Fruit fly (Drosophila melanogaster) whole organism, embryonic: ENCODE data around the gene CG14803.

ENCODE experiments used
- BEAF-32 ChIP-seq: fragments of 200-800 bp; sonication (Bioruptor generic); optimal IDR thresholded peaks from 3 replicates; lab custom pipeline; 2017; ENCODE audit warnings: missing biosample characterization, missing genetic modification characterization, mild to moderate bottlenecking, moderate library complexity, missing genetic modification reagents
- Bgb ChIP-seq: fragments of 200-800 bp; sonication (Bioruptor generic); IDR thresholded peaks from 2 replicates; pipeline ENCODE4 v1.3.6; 2022; ENCODE audit warnings: missing biosample characterization, missing genetic modification characterization; ENCODE audit not compliant: partially characterized antibody
- BtbVII ChIP-seq: fragments of 200-800 bp; sonication (Bioruptor generic); optimal IDR thresholded peaks from 3 replicates; lab custom pipeline; 2017; ENCODE audit warnings: missing biosample characterization, mild to moderate bottlenecking, missing genetic modification characterization
- CG10209 ChIP-seq: fragments of 200-800 bp; sonication (Bioruptor generic); optimal IDR thresholded peaks from 3 replicates; lab custom pipeline; 2017; ENCODE audit warnings: missing biosample characterization, mild to moderate bottlenecking, missing genetic modification characterization, missing genetic modification reagents
- CG10267 ChIP-seq: fragments of 200-800 bp; sonication (Bioruptor generic); optimal IDR thresholded peaks from 2 replicates; lab custom pipeline; 2018; ENCODE audit warnings: missing biosample characterization, mild to moderate bottlenecking, missing genetic modification characterization, moderate library complexity
- CG10274 ChIP-seq: fragments of 200-800 bp; sonication (Bioruptor generic); optimal IDR thresholded peaks from 3 replicates; lab custom pipeline; 2017; ENCODE audit warnings: missing biosample characterization, mild to moderate bottlenecking, missing genetic modification characterization
- CG10543 ChIP-seq: fragments of 200-800 bp; sonication (Bioruptor generic); optimal IDR thresholded peaks from 3 replicates; lab custom pipeline; 2017; ENCODE audit warnings: missing biosample characterization, mild to moderate bottlenecking, missing genetic modification characterization, moderate library complexity
- CG14667 ChIP-seq: fragments of 200-800 bp; sonication (Bioruptor generic); IDR thresholded peaks from 2 replicates; pipeline ENCODE4 v1.3.6; 2022; ENCODE audit warnings: missing biosample characterization, missing genetic modification characterization
- CG16779 ChIP-seq: fragments of 200-800 bp; sonication (Bioruptor generic); IDR thresholded peaks from 2 replicates; pipeline ENCODE4 v1.3.6; 2022; ENCODE audit warnings: missing biosample characterization, missing genetic modification characterization
- CG18011 ChIP-seq: fragments of 200-800 bp; sonication (Bioruptor generic); optimal IDR thresholded peaks from 2 replicates; lab custom pipeline; 2017; ENCODE audit warnings: missing biosample characterization, missing genetic modification characterization, mild to moderate bottlenecking, moderate library complexity, missing genotype
- CG2129 ChIP-seq: fragments of 200-800 bp; sonication (Bioruptor generic); IDR thresholded peaks from 2 replicates; pipeline ENCODE4 v1.3.6; 2022; ENCODE audit warnings: missing biosample characterization, missing genetic modification characterization; ENCODE audit not compliant: partially characterized antibody
- CG32772 ChIP-seq: fragments of 200-800 bp; sonication (Bioruptor generic); IDR thresholded peaks from 2 replicates; pipeline ENCODE4 v1.3.6; 2022; ENCODE audit warnings: missing biosample characterization, missing genetic modification characterization
- CG4617 ChIP-seq: fragments of 200-800 bp; sonication (Bioruptor generic); optimal IDR thresholded peaks from 3 replicates; lab custom pipeline; 2016; ENCODE audit warnings: missing biosample characterization, missing genetic modification characterization, borderline replicate concordance
- CG6791 ChIP-seq: fragments of 200-800 bp; sonication (Bioruptor generic); IDR thresholded peaks from 3 replicates; pipeline ENCODE4 v1.3.6; 2022; ENCODE audit warnings: missing biosample characterization, missing genetic modification characterization; ENCODE audit not compliant: partially characterized antibody
- CG7745 ChIP-seq: fragments of 200-800 bp; sonication (Bioruptor generic); optimal IDR thresholded peaks from 2 replicates; lab custom pipeline; 2018; ENCODE audit warnings: missing biosample characterization, mild to moderate bottlenecking, missing genetic modification characterization, moderate library complexity
- CG9817 ChIP-seq: fragments of 200-800 bp; sonication (Bioruptor generic); optimal IDR thresholded peaks from 2 replicates; lab custom pipeline; 2018; ENCODE audit warnings: missing biosample characterization, mild to moderate bottlenecking, missing genetic modification characterization, moderate library complexity
- D19A ChIP-seq: fragments of 200-800 bp; optimal IDR thresholded peaks from 3 replicates; lab custom pipeline; 2019; ENCODE audit warnings: missing biosample characterization, mild to moderate bottlenecking, missing genetic modification characterization, moderate library complexity
- Dp ChIP-seq: fragments of 200-800 bp; sonication (Bioruptor generic); optimal IDR thresholded peaks from 2 replicates; lab custom pipeline; 2018; ENCODE audit warnings: missing biosample characterization, mild to moderate bottlenecking, missing genetic modification characterization, moderate library complexity
- E2f2 ChIP-seq: fragments of 200-800 bp; sonication (Bioruptor generic); IDR thresholded peaks from 2 replicates; pipeline ENCODE4 v1.3.6; 2022; ENCODE audit warnings: missing biosample characterization, missing genetic modification characterization
- HLH4C ChIP-seq: fragments of 200-800 bp; sonication (Bioruptor generic); IDR thresholded peaks from 3 replicates; pipeline ENCODE4 v1.3.6; 2022; ENCODE audit warnings: missing biosample characterization, missing genetic modification characterization; ENCODE audit not compliant: partially characterized antibody
- Hand ChIP-seq: fragments of 200-800 bp; sonication (Bioruptor generic); optimal IDR thresholded peaks from 2 replicates; lab custom pipeline; 2017; ENCODE audit warnings: mild to moderate bottlenecking, missing biosample characterization, missing genetic modification reagents, missing genetic modification characterization
- Lim3 ChIP-seq: fragments of 200-800 bp; sonication (Bioruptor generic); IDR thresholded peaks from 2 replicates; pipeline ENCODE4 v1.3.6; 2022; ENCODE audit warnings: missing biosample characterization, missing genetic modification characterization
- MBD-R2 ChIP-seq: fragments of 200-800 bp; sonication (Bioruptor generic); IDR thresholded peaks from 2 replicates; pipeline ENCODE4 v1.3.6; 2022; ENCODE audit warnings: missing biosample characterization, missing genetic modification characterization
- MESR4 ChIP-seq: fragments of 200-800 bp; sonication (Bioruptor generic); optimal IDR thresholded peaks from 2 replicates; lab custom pipeline; 2018; ENCODE audit warnings: missing biosample characterization, mild to moderate bottlenecking, missing genetic modification characterization, moderate library complexity
- Med ChIP-seq: fragments of 200-800 bp; sonication (Bioruptor generic); peaks from one replicate; lab custom pipeline; 2016; ENCODE audit warnings: missing biosample characterization, missing genetic modification characterization, mild to moderate bottlenecking, inconsistent platforms, moderate library complexity
- Meics ChIP-seq: fragments of 200-800 bp; sonication (Bioruptor generic); optimal IDR thresholded peaks from 2 replicates; lab custom pipeline; 2017; ENCODE audit warnings: missing biosample characterization, mild to moderate bottlenecking, missing genetic modification characterization
- Mrtf ChIP-seq: fragments of 200-800 bp; sonication (Bioruptor generic); IDR thresholded peaks from 3 replicates; pipeline ENCODE4 v1.3.6; 2022; ENCODE audit warnings: missing biosample characterization, missing genetic modification characterization
- Six4 ChIP-seq: fragments of 200-800 bp; sonication (Bioruptor generic); optimal IDR thresholded peaks from 2 replicates; lab custom pipeline; 2016; ENCODE audit warnings: missing biosample characterization, missing genetic modification characterization
- Sry-δ ChIP-seq: fragments of 200-800 bp; sonication (Bioruptor generic); optimal IDR thresholded peaks from 2 replicates; lab custom pipeline; 2016; ENCODE audit warnings: missing biosample characterization, missing genetic modification characterization
- Xrp1 ChIP-seq: fragments of 200-800 bp; sonication (Bioruptor generic); IDR thresholded peaks from 2 replicates; pipeline ENCODE4 v1.3.6; 2022; ENCODE audit warnings: missing biosample characterization, missing genetic modification characterization
- ato ChIP-seq: fragments of 200-800 bp; sonication (Bioruptor generic); IDR thresholded peaks from 2 replicates; pipeline ENCODE4 v1.3.6; 2022; ENCODE audit warnings: missing biosample characterization, missing genetic modification characterization; ENCODE audit not compliant: partially characterized antibody
- btn ChIP-seq: fragments of 200-800 bp; sonication (Bioruptor generic); optimal IDR thresholded peaks from 2 replicates; lab custom pipeline; 2016; ENCODE audit warnings: missing biosample characterization, missing genetic modification characterization
- chn ChIP-seq: fragments of 200-800 bp; sonication (Bioruptor generic); optimal IDR thresholded peaks from 2 replicates; lab custom pipeline; 2016; ENCODE audit warnings: missing biosample characterization, missing genetic modification characterization
- danr ChIP-seq: fragments of 200-800 bp; sonication (Bioruptor generic); IDR thresholded peaks from 2 replicates; pipeline ENCODE4 v1.3.6; 2022; ENCODE audit warnings: missing biosample characterization, missing genetic modification characterization
- ewg ChIP-seq: fragments of 200-800 bp; sonication (Bioruptor generic); optimal IDR thresholded peaks from 3 replicates; lab custom pipeline; 2017; ENCODE audit warnings: mild to moderate bottlenecking, missing biosample characterization, missing genetic modification reagents, missing genetic modification characterization
- fru ChIP-seq: fragments of >200 bp; optimal IDR thresholded peaks from 2 replicates; lab custom pipeline; 2017
- gfzf ChIP-seq: fragments of 200-800 bp; sonication (Bioruptor generic); optimal IDR thresholded peaks from 2 replicates; lab custom pipeline; 2016; ENCODE audit warnings: missing biosample characterization, mild to moderate bottlenecking, missing genetic modification characterization, moderate library complexity
- hbn ChIP-seq: fragments of 200-800 bp; sonication (Bioruptor generic); IDR thresholded peaks from 2 replicates; pipeline ENCODE4 v1.3.6; 2022; ENCODE audit warnings: missing biosample characterization, missing genetic modification characterization; ENCODE audit not compliant: partially characterized antibody
- insv ChIP-seq, 2 experiments: fragments of 200-800 bp; sonication (Bioruptor generic); optimal IDR thresholded peaks; 3 replicates each; lab custom pipeline; 2016 to 2018; ENCODE audit warnings: missing biosample characterization in 2 of 2, missing genetic modification characterization in 2 of 2
- jing ChIP-seq: fragments of 200-800 bp; sonication (Bioruptor generic); optimal IDR thresholded peaks from 2 replicates; lab custom pipeline; 2018; ENCODE audit warnings: missing biosample characterization, mild to moderate bottlenecking, missing genetic modification characterization
- otp ChIP-seq: fragments of 200-800 bp; sonication (Bioruptor generic); IDR thresholded peaks from 3 replicates; pipeline ENCODE4, ENCODE4 v1.3.6; 2022; ENCODE audit warnings: missing biosample characterization, missing genetic modification characterization
- pzg ChIP-seq: fragments of 200-800 bp; sonication (Bioruptor generic); optimal IDR thresholded peaks from 3 replicates; lab custom pipeline; 2018; ENCODE audit warnings: missing biosample characterization, mild to moderate bottlenecking, missing genetic modification characterization, moderate library complexity
- sna ChIP-seq: fragments of 200-800 bp; sonication (Bioruptor generic); IDR thresholded peaks from 2 replicates; pipeline ENCODE4 v1.3.6; 2022; ENCODE audit warnings: missing biosample characterization, missing genetic modification characterization; ENCODE audit not compliant: partially characterized antibody
- stwl ChIP-seq: fragments of 200-800 bp; sonication (Bioruptor generic); optimal IDR thresholded peaks from 3 replicates; lab custom pipeline; 2018; ENCODE audit warnings: missing biosample characterization, mild to moderate bottlenecking, missing genetic modification characterization, moderate library complexity
- ttk ChIP-seq: fragments of 200-800 bp; sonication (Bioruptor generic); IDR thresholded peaks from 2 replicates; pipeline ENCODE4 v2.1.2; 2022; ENCODE audit warnings: missing biosample characterization, missing genetic modification characterization
- vvl ChIP-seq: fragments of 200-800 bp; sonication (Bioruptor generic); IDR thresholded peaks from 2 replicates; pipeline ENCODE4 v1.3.6; 2022; ENCODE audit warnings: missing biosample characterization, missing genetic modification characterization
- zen2 ChIP-seq: fragments of 200-800 bp; sonication (Bioruptor generic); IDR thresholded peaks from 3 replicates; pipeline ENCODE4 v1.3.6; 2022; ENCODE audit warnings: missing biosample characterization, missing genetic modification characterization; ENCODE audit not compliant: partially characterized antibody
- zf30C ChIP-seq: fragments of 200-800 bp; sonication (Bioruptor generic); optimal IDR thresholded peaks from 3 replicates; lab custom pipeline; 2018; ENCODE audit warnings: missing biosample characterization, mild to moderate bottlenecking, missing genetic modification characterization

CG14803 gene

dm6 chrX:1861620-1862184, 7.0 kb upstream of the CG14803 start, which contains the start of gene deltaCOP (continued):
- peak in 1 of 2 experiments; percentile 39 for TF ChIP-seq insv (GFP tag; optimal IDR thresholded peaks at IDR 0.05; lab: Kevin White, UChicago)
- TF ChIP-seq fru (lab: Kevin White, UChicago), result no peak
- peak; percentile 100 for TF ChIP-seq D19A (tag; lab: Kevin White, UChicago)
- peak; percentile 54 for TF ChIP-seq CG10274 (GFP tag; lab: Kevin White, UChicago)
- peak; percentile 13 for TF ChIP-seq Hand
- TF ChIP-seq CG10209 (GFP tag; lab: Kevin White, UChicago), result peak; percentile 83
- no peak for TF ChIP-seq CG7745
- TF ChIP-seq CG32772, result peak; percentile 87
- TF ChIP-seq ewg (GFP tag; lab: Kevin White, UChicago), result peak; percentile 76

dm6 chrX:1865673-1866072, 3.0 kb upstream of the CG14803 start, which contains the start of the genes Gcna and MED18:
TSS of gene Gcna (minus strand) at chrX:1865835.
TSS of gene MED18 (plus strand) at chrX:1865909.
- TF ChIP-seq Meics (GFP tag; lab: Kevin White, UChicago) (no peak), gfzf (peak; percentile 3), stwl (tag; lab: Kevin White, UChicago) (peak; percentile 12), zf30C (GFP tag; lab: Kevin White, UChicago) (no peak), pzg (GFP tag; lab: Kevin White, UChicago) (peak; percentile 41), Xrp1 (GFP tag; lab: Robert Waterston, UW) (no peak), Mrtf (GFP tag; lab: Robert Waterston, UW) (no peak), CG4617 (GFP tag; lab: Kevin White, UChicago) (peak; percentile 17), CG18011 (GFP tag; lab: Kevin White, UChicago) (no peak), Dp (GFP tag; lab: Kevin White, UChicago) (peak; percentile 71), CG16779 (GFP tag; lab: Robert Waterston, UW) (no peak), ato (GFP tag; lab: Robert Waterston, UW) (no peak), MESR4 (GFP tag; lab: Kevin White, UChicago) (peak; percentile 58), Six4 (GFP tag; lab: Kevin White, UChicago) (no peak), Sry-δ (peak; percentile 30), hbn (GFP tag; lab: Robert Waterston, UW) (peak; percentile 29; the same call in 1 of the 2 replicates), CG14667 (GFP tag; lab: Robert Waterston, UW) (no peak), Lim3 (no peak), Med (peak; percentile 8), CG9817 (tag; lab: Kevin White, UChicago) (no peak), HLH4C (GFP tag; lab: Robert Waterston, UW) (peak; percentile 31; the same call in 1 of the 3 replicates), Bgb (GFP tag; lab: Robert Waterston, UW) (peak; percentile 25; the same call in 1 of the 2 replicates), sna (0 out of 2 replicates have a peak, but pooled peaks have one; percentile 37), vvl (no peak), ttk (GFP tag; lab: Robert Waterston, UW) (no peak), E2f2 (GFP tag; lab: Robert Waterston, UW) (peak; percentile 78), btn (GFP tag; lab: Kevin White, UChicago) (no peak), BEAF-32 (GFP tag; lab: Kevin White, UChicago) (peak; percentile 23), CG10543 (GFP tag; lab: Kevin White, UChicago) (no peak), CG2129 (GFP tag; lab: Robert Waterston, UW) (no peak), danr (no peak), CG6791 (GFP tag; lab: Robert Waterston, UW) (peak; percentile 46; the same call in 1 of the 3 replicates), otp (no peak), MBD-R2 (GFP tag; lab: Robert Waterston, UW) (peak; percentile 66), CG10267 (tag; lab: Kevin White, UChicago) (peak; percentile 24), chn (GFP tag; lab: Kevin White, UChicago) (no peak), jing (GFP tag; lab: Kevin White, UChicago) (no peak), zen2 (GFP tag; lab: Robert Waterston, UW) (0 out of 3 replicates have a peak, but pooled peaks have one; percentile 22), BtbVII (GFP tag; lab: Kevin White, UChicago) (no peak)
